Fruit fly (Drosophila melanogaster): ENCODE measurements around the gene CG43220.

The CG43220 gene

dm6 chr2L:17465915-17466677, 20.3 kb upstream of the CG43220 start (continued):
- TF ChIP-seq CG30020 (tag; optimal IDR thresholded peaks at IDR 0.05) (no peak), vnd (GFP tag; IDR thresholded peaks at IDR 0.05; ENCODE audit: partially characterized antibody) (no peak), pzg (GFP tag; optimal IDR thresholded peaks at IDR 0.05) (no peak), Dbx (GFP tag; IDR thresholded peaks at IDR 0.05) (peak; percentile 81), p53 (GFP tag; optimal IDR thresholded peaks at IDR 0.05) (peak; percentile 71), en (GFP tag; optimal IDR thresholded peaks at IDR 0.05) (peak; percentile 69), unc-4 (GFP tag; IDR thresholded peaks at IDR 0.05; ENCODE audit: partially characterized antibody) (no peak), onecut (GFP tag; IDR thresholded peaks at IDR 0.05) (no peak), nmo (GFP tag; optimal IDR thresholded peaks at IDR 0.05) (peak; percentile 91), CG18764 (GFP tag; optimal IDR thresholded peaks at IDR 0.05) (peak; percentile 68), ATbp (GFP tag; optimal IDR thresholded peaks at IDR 0.05) (peak; percentile 83), CG3726 (GFP tag; IDR thresholded peaks at IDR 0.05) (peak; percentile 74; the same call in 2 of the 3 replicates), Bdp1 (GFP tag; optimal IDR thresholded peaks at IDR 0.05) (peak; percentile 59), ara (GFP tag; IDR thresholded peaks at IDR 0.05) (peak; percentile 72), CG17186 (GFP tag; optimal IDR thresholded peaks at IDR 0.05) (peak; percentile 37), sima (GFP tag; optimal IDR thresholded peaks at IDR 0.05) (peak; percentile 65), CG7786 (GFP tag; optimal IDR thresholded peaks at IDR 0.05) (peak; percentile 78), wor (GFP tag; IDR thresholded peaks at IDR 0.05) (peak; percentile 78), ewg (GFP tag; optimal IDR thresholded peaks at IDR 0.05) (peak; percentile 72), tio (GFP tag; optimal IDR thresholded peaks at IDR 0.05) (peak; percentile 79), ham (GFP tag; IDR thresholded peaks at IDR 0.05) (no peak), D19B (GFP tag; optimal IDR thresholded peaks at IDR 0.05) (peak; percentile 38), CG8765 (GFP tag; IDR thresholded peaks at IDR 0.05) (peak; percentile 36; the same call in 1 of the 2 replicates), CG13775 (GFP tag; optimal IDR thresholded peaks at IDR 0.05) (peak; percentile 73), CG8359 (GFP tag; optimal IDR thresholded peaks at IDR 0.05; ENCODE audit: borderline replicate concordance) (peak; percentile 52), ac (GFP tag; optimal IDR thresholded peaks at IDR 0.05) (peak; percentile 54), CG7745 (tag; optimal IDR thresholded peaks at IDR 0.05) (no peak), CG7556 (GFP tag; optimal IDR thresholded peaks at IDR 0.05) (peak; percentile 85), B-H1 (GFP tag; IDR thresholded peaks at IDR 0.05) (peak; percentile 65), CG6689 (GFP tag; IDR thresholded peaks at IDR 0.05) (peak; percentile 83), CG34224 (GFP tag; IDR thresholded peaks at IDR 0.05; ENCODE audit: partially characterized antibody) (no peak), CG9727 (GFP tag; optimal IDR thresholded peaks at IDR 0.05) (peak; percentile 81), vfl (GFP tag; optimal IDR thresholded peaks at IDR 0.05) (no peak), CG10321 (GFP tag; IDR thresholded peaks at IDR 0.05) (0 out of 2 replicates have a peak, but pooled peaks have one; percentile 23), CG3281 (GFP tag; optimal IDR thresholded peaks at IDR 0.05) (peak; percentile 75), Dip2 (GFP tag; IDR thresholded peaks at IDR 0.05) (no peak), dmrt11E (tag; optimal IDR thresholded peaks at IDR 0.05) (peak; percentile 82), dmrt99B (tag; optimal IDR thresholded peaks at IDR 0.05) (peak; percentile 90), Kr (GFP tag; optimal IDR thresholded peaks at IDR 0.05) (no peak), sim (GFP tag; IDR thresholded peaks at IDR 0.05) (peak; percentile 69; the same call in 1 of the 2 replicates), Hr39 (optimal IDR thresholded peaks at IDR 0.05) (no peak), CG12104 (GFP tag; optimal IDR thresholded peaks at IDR 0.05) (peak; percentile 66), slp2 (GFP tag; optimal IDR thresholded peaks at IDR 0.05) (peak; percentile 69), CG4730 (GFP tag; IDR thresholded peaks at IDR 0.05) (peak; percentile 30; the same call in 1 of the 2 replicates), tin (GFP tag; optimal IDR thresholded peaks at IDR 0.05) (peak; percentile 81), Lpt (GFP tag; optimal IDR thresholded peaks at IDR 0.05) (no peak), CG32772 (GFP tag; IDR thresholded peaks at IDR 0.05) (peak; percentile 77), chinmo (GFP tag; IDR thresholded peaks at IDR 0.05; ENCODE audit: partially characterized antibody) (no peak), wek (GFP tag; optimal IDR thresholded peaks at IDR 0.05) (peak; percentile 62), Chrac-16 (GFP tag; optimal IDR thresholded peaks at IDR 0.05) (peak; percentile 72)
